Worm (Caenorhabditis elegans) whole organism, early embryonic: ENCODE results near the gene tpra-1.

Source experiments
- B0310.2 ChIP-seq: sonication (generic microtip); optimal IDR thresholded peaks from 2 replicates; lab custom pipeline; 2016; ENCODE audit warnings: mild to moderate bottlenecking, missing genetic modification characterization, missing compliant biosample characterization
- F13C5.2 ChIP-seq: sonication (generic microtip); optimal IDR thresholded peaks from 2 replicates; lab custom pipeline; 2017; ENCODE audit warnings: mild to moderate bottlenecking, missing genetic modification characterization, inconsistent platforms, missing compliant biosample characterization
- aly-1 ChIP-seq: sonication (generic microtip); optimal IDR thresholded peaks from 2 replicates; lab custom pipeline; 2016; ENCODE audit warnings: missing genetic modification characterization, missing compliant biosample characterization
- ama-1 ChIP-seq: fragments of 150-350 bp; optimal IDR thresholded peaks from 2 replicates; lab custom pipeline; 2014
- ceh-13 ChIP-seq: fragments of 200-800 bp; sonication (Bioruptor generic); optimal IDR thresholded peaks from 2 replicates; lab custom pipeline; 2018; ENCODE audit warnings: mild to moderate bottlenecking, missing genetic modification characterization, missing compliant biosample characterization
- ceh-36 ChIP-seq: sonication (generic microtip); optimal IDR thresholded peaks from 2 replicates; lab custom pipeline; 2016; ENCODE audit warnings: missing genetic modification characterization, inconsistent platforms, missing compliant biosample characterization
- ets-7 ChIP-seq: sonication (generic microtip); optimal IDR thresholded peaks from 2 replicates; lab custom pipeline; 2016; ENCODE audit warnings: missing genotype, missing genetic modification characterization, missing compliant biosample characterization
- hmbx-1 ChIP-seq: sonication (generic microtip); optimal IDR thresholded peaks from 2 replicates; lab custom pipeline; 2016; ENCODE audit warnings: mild to moderate bottlenecking, missing genetic modification characterization, missing compliant biosample characterization
- hmg-4 ChIP-seq: fragments of 200-800 bp; sonication (Bioruptor generic); optimal IDR thresholded peaks from 2 replicates; lab custom pipeline; 2018; ENCODE audit warnings: mild to moderate bottlenecking, missing genetic modification characterization, missing compliant biosample characterization
- pes-1 ChIP-seq: fragments of 200-800 bp; sonication (Bioruptor generic); IDR thresholded peaks from 2 replicates; pipeline ENCODE4 v1.3.6; 2022; ENCODE audit warnings: missing genetic modification reagents, missing genetic modification characterization, missing compliant biosample characterization
- sea-1 ChIP-seq: fragments of 200-800 bp; sonication (Bioruptor generic); conservative IDR thresholded peaks from 2 replicates; pipeline ENCODE4 v1.3.6; 2022; ENCODE audit warnings: missing genetic modification characterization, missing compliant biosample characterization
- tbx-11 ChIP-seq: fragments of 200-800 bp; sonication (Bioruptor generic); IDR thresholded peaks from 2 replicates; pipeline ENCODE4 v1.3.6; 2022; ENCODE audit warnings: missing genetic modification characterization, missing compliant biosample characterization
- tbx-37 ChIP-seq: fragments of 200-800 bp; sonication (Bioruptor generic); conservative IDR thresholded peaks from 2 replicates; pipeline ENCODE4 v1.3.6; 2022; ENCODE audit warnings: missing genetic modification reagents, missing genetic modification characterization, missing compliant biosample characterization
- tra-4 ChIP-seq: sonication (generic microtip); optimal IDR thresholded peaks from 2 replicates; lab custom pipeline; 2017; ENCODE audit warnings: missing genetic modification characterization, missing compliant biosample characterization

DNA sequence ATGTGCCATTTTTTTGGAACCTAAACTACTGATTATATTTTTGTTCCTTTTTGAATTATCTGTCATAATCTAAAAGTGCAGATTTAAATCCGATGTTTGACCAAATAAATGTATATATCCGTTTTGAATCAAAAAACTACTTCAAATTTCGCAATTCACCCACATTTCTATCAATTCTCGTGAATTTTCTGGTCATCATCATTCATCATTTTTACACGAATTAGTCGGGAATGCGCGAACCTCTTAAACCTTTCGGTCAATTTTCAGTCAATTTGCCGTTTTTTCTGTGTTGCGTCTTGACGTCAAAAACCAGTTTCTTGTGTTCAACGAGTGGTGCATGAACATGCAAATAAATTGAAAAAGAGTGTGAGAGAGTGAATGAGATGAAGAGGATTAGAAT lies 2.2 kb upstream of the tpra-1 start:
- TF ChIP-seq hmg-4 (GFP tag; lab: Kevin White, UChicago) (no peak), tbx-11 (GFP tag; lab: Robert Waterston, UW) (no peak), ceh-13 (GFP tag; lab: Kevin White, UChicago) (no peak), pes-1 (GFP tag; lab: Robert Waterston, UW) (no peak), ama-1 (lab: Kevin White, UChicago) (no peak), tbx-37 (GFP tag; lab: Robert Waterston, UW) (no peak), F13C5.2 (no peak), ets-7 (no peak), tra-4 (tag; lab: Kevin White, UChicago) (no peak), sea-1 (GFP tag; lab: Robert Waterston, UW) (no peak), ceh-36 (tag; lab: Kevin White, UChicago) (no peak), B0310.2 (tag; lab: Kevin White, UChicago) (no peak), hmbx-1 (tag; lab: Kevin White, UChicago) (no peak), aly-1 (tag; lab: Kevin White, UChicago) (no peak)
